Worm (Caenorhabditis elegans) whole organism, L4 larva: Measurements from ENCODE around the gene sdc-1.

Source experiments
- ama-1 ChIP-seq: fragments of 150-350 bp; optimal IDR thresholded peaks from 2 replicates; lab custom pipeline; 2014; ENCODE audit warnings: inconsistent platforms, mixed read lengths
- jun-1 ChIP-seq: fragments of 150-350 bp; optimal IDR thresholded peaks from 2 replicates; lab custom pipeline; 2014; ENCODE audit warnings: missing biosample characterization, missing genetic modification reagents, missing genetic modification characterization
- lin-13 ChIP-seq: fragments of 150-350 bp; optimal IDR thresholded peaks from 2 replicates; lab custom pipeline; 2014; ENCODE audit warnings: missing biosample characterization, missing genetic modification reagents, missing genetic modification characterization
- mdl-1 ChIP-seq, 2 experiments: fragments of 150-350 bp in 1 of 2; sonication (generic microtip) in 1 of 2; optimal IDR thresholded peaks; 2 replicates each; lab custom pipeline; 2014 to 2017; ENCODE audit warnings: missing biosample characterization in 2 of 2, missing genetic modification characterization in 2 of 2
- nhr-76 ChIP-seq: fragments of 150-350 bp; optimal IDR thresholded peaks from 2 replicates; lab custom pipeline; 2014; ENCODE audit warnings: missing biosample characterization, missing genetic modification characterization
- nhr-77 ChIP-seq: fragments of 150-350 bp; optimal IDR thresholded peaks from 2 replicates; lab custom pipeline; 2014; ENCODE audit warnings: missing biosample characterization, missing genetic modification characterization
- pqm-1 ChIP-seq: sonication (generic microtip); optimal IDR thresholded peaks from 2 replicates; lab custom pipeline; 2017; ENCODE audit warnings: missing biosample characterization, missing genetic modification characterization
- snpc-4 ChIP-seq: fragments of 150-350 bp; optimal IDR thresholded peaks from 2 replicates; lab custom pipeline; 2014; ENCODE audit warnings: missing biosample characterization, missing genetic modification characterization
- ztf-11 ChIP-seq: fragments of 150-350 bp; optimal IDR thresholded peaks from 2 replicates; lab custom pipeline; 2014; ENCODE audit warnings: missing biosample characterization, missing genetic modification characterization

DNA sequence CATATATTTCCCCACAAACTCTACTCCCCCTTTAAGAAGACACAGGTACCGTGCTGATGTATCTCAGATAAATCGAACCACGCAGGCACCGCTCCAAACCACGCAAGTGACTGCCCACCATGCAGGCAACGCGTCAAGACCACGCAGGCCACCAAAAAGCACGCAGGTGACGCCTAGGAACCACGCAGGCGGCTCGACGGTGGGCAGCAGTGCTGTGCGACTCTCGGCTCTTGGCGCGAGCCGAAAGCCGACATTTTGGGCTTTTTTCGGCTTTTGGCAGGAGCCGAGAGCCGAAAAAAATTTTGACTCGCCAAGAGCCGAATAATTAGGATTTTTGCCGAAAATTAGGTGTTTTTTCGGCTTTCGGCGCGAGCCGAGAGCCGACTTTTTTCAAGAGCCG is 32.4 kb upstream of the sdc-1 start:
- TF ChIP-seq nhr-76 (tag; lab: Kevin White, UChicago) = no peak
- no peak for TF ChIP-seq ama-1 (lab: Kevin White, UChicago)
- no peak for TF ChIP-seq nhr-77 (tag; lab: Kevin White, UChicago)
- no peak for TF ChIP-seq ztf-11 (tag; lab: Kevin White, UChicago)
- TF ChIP-seq lin-13 (GFP tag; lab: Kevin White, UChicago) = no peak
- no peak for TF ChIP-seq mdl-1 (tag; optimal IDR thresholded peaks at IDR 0.05; lab: Kevin White, UChicago)
- no peak for TF ChIP-seq jun-1 (tag; lab: Kevin White, UChicago)
- no peak for TF ChIP-seq pqm-1 (tag; lab: Kevin White, UChicago)
- no peak for TF ChIP-seq snpc-4 (tag; lab: Kevin White, UChicago)
